Fruit fly (Drosophila melanogaster): Measurements from ENCODE around the gene Fim.

The Fim gene

DNA sequence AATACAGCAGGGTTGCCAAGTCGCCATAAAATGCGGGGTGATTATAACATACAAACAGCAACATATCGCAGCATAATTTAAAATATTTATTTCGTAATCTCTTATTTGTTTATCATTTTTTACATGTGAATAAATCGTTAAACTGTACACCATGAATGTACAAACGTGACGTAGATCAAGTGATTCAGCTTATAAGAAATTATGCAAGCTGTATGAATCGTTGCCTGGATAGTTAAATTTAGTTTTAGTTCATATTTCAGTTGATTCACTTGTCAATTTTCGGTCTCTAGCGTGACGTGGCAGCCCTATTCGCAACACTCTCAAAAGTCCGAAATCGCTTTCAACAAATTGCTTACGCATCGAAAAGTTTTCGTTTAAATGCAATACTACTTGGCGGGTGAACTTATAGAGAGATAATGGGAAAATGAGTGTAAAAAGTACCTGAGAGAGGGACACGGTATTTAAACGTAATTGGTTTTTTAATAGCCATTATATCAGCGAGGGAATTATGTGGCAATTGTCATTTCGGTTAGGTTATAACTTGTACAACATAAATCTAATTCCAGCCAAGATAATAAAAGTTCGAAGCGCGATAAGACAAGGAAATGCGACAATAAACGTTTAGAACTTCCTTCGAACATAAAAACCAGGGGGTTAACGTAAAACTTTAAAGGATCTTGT is 9.5 kb downstream of the Fim start (continued):
- peak; percentile 48 for TF ChIP-seq Hr4 (GFP tag; optimal IDR thresholded peaks at IDR 0.05)
- TF ChIP-seq CG4318 (GFP tag; optimal IDR thresholded peaks at IDR 0.05): peak; percentile 27
- peak; percentile 72 for TF ChIP-seq CG6792 (GFP tag; optimal IDR thresholded peaks at IDR 0.05)
- peak; percentile 85 for TF ChIP-seq svp (GFP tag)
- TF ChIP-seq vri (GFP tag; optimal IDR thresholded peaks at IDR 0.05): peak; percentile 43
- peak; percentile 56 for TF ChIP-seq achi (GFP tag; optimal IDR thresholded peaks at IDR 0.05)
- no peak for TF ChIP-seq CG9139 (GFP tag; optimal IDR thresholded peaks at IDR 0.05)
- no peak for TF ChIP-seq CG1621 (tag; optimal IDR thresholded peaks at IDR 0.05)
- peak; percentile 91 for TF ChIP-seq Eip78C (GFP tag)
- TF ChIP-seq CG16779 (tag; optimal IDR thresholded peaks at IDR 0.05): no peak
- no peak for TF ChIP-seq Eip93F (GFP tag; optimal IDR thresholded peaks at IDR 0.05)
- TF ChIP-seq Lpt (GFP tag; optimal IDR thresholded peaks at IDR 0.05): peak; percentile 6
- no peak for TF ChIP-seq fd85E (GFP tag; optimal IDR thresholded peaks at IDR 0.05)
- peak; percentile 37 for TF ChIP-seq CG11762 (GFP tag; optimal IDR thresholded peaks at IDR 0.05; ENCODE audit: insufficient read depth)
- no peak for TF ChIP-seq CG11294 (GFP tag; IDR thresholded peaks at IDR 0.05)
- peak; percentile 67 for TF ChIP-seq CG15336 (GFP tag; IDR thresholded peaks at IDR 0.05)
- TF ChIP-seq CG6163 (GFP tag; IDR thresholded peaks at IDR 0.05): 0 out of 3 replicates have a peak, but pooled peaks have one; percentile 48

DNA sequence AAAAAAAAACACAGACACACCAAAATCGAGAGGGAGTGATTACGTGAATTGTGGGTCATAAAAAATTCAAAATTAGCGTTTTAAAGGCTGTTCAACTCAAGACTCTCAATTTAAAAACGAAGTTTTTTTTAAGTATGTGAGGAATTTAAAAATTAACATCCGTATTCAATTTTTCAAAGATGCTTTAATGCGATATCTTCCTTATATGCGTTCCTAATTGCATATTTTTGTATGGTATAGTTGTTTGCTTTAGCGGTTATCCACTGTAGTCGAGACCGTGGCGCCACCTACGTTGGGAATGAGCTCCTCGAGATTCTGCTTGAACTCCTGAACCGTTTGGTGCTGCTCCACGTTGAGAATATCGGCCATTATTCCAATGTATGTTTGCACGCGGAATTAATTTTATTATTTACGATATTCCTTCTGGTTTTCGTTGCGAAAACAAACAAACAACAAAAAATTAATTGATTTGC is 10.7 kb downstream of the Fim start:
- TF ChIP-seq Ets21C (GFP tag; optimal IDR thresholded peaks at IDR 0.05): no peak
- TF ChIP-seq Hr38 (GFP tag; optimal IDR thresholded peaks at IDR 0.05): no peak
- TF ChIP-seq CG11294 (GFP tag; IDR thresholded peaks at IDR 0.05): no peak
- peak; percentile 77 for TF ChIP-seq Eip78C (GFP tag)
- no peak for TF ChIP-seq Sox15 (GFP tag; optimal IDR thresholded peaks at IDR 0.05)
- TF ChIP-seq CG34406 (GFP tag; optimal IDR thresholded peaks at IDR 0.05): no peak
- TF ChIP-seq CG4318 (GFP tag; optimal IDR thresholded peaks at IDR 0.05): no peak
- TF ChIP-seq vri (GFP tag; optimal IDR thresholded peaks at IDR 0.05): no peak
- no peak for TF ChIP-seq salr (GFP tag; optimal IDR thresholded peaks at IDR 0.05)
- peak; percentile 46 for TF ChIP-seq topi (GFP tag; optimal IDR thresholded peaks at IDR 0.05)
- TF ChIP-seq pdm3 (GFP tag; optimal IDR thresholded peaks at IDR 0.05): peak; percentile 30
- TF ChIP-seq CG31627 (GFP tag; optimal IDR thresholded peaks at IDR 0.05): peak; percentile 36
- peak; percentile 21 for TF ChIP-seq Met (GFP tag; optimal IDR thresholded peaks at IDR 0.05)
- TF ChIP-seq CG6854 (GFP tag; optimal IDR thresholded peaks at IDR 0.05): no peak
- TF ChIP-seq CG3032 (tag; optimal IDR thresholded peaks at IDR 0.05): no peak
- TF ChIP-seq esn (GFP tag; optimal IDR thresholded peaks at IDR 0.05): peak; percentile 52
- TF ChIP-seq cyc (GFP tag; optimal IDR thresholded peaks at IDR 0.05): peak; percentile 17
- TF ChIP-seq Hr4 (GFP tag; optimal IDR thresholded peaks at IDR 0.05): no peak
- TF ChIP-seq CG6276 (GFP tag; optimal IDR thresholded peaks at IDR 0.05): no peak
- TF ChIP-seq Lpt (GFP tag; optimal IDR thresholded peaks at IDR 0.05): no peak
- no peak for TF ChIP-seq CG6808 (GFP tag; optimal IDR thresholded peaks at IDR 0.05)
- no peak for TF ChIP-seq CG3919 (GFP tag; optimal IDR thresholded peaks at IDR 0.05)
- no peak for TF ChIP-seq dsx (GFP tag; optimal IDR thresholded peaks at IDR 0.05; ENCODE audit: poor library complexity, severe bottlenecking)
- no peak for TF ChIP-seq CG6792 (GFP tag; optimal IDR thresholded peaks at IDR 0.05)
- no peak for TF ChIP-seq CG10631 (GFP tag; optimal IDR thresholded peaks at IDR 0.05)
- TF ChIP-seq Hr39 (GFP tag; optimal IDR thresholded peaks at IDR 0.05): peak; percentile 43
- TF ChIP-seq CG10669 (GFP tag; optimal IDR thresholded peaks at IDR 0.05): no peak
- no peak for TF ChIP-seq spab (GFP tag; optimal IDR thresholded peaks at IDR 0.05)
- peak; percentile 3 for TF ChIP-seq achi (GFP tag; optimal IDR thresholded peaks at IDR 0.05)
- no peak for TF ChIP-seq CG16779 (tag; optimal IDR thresholded peaks at IDR 0.05)
- no peak for TF ChIP-seq CG9139 (GFP tag; optimal IDR thresholded peaks at IDR 0.05)
- TF ChIP-seq acj6 (GFP tag; optimal IDR thresholded peaks at IDR 0.05): peak; percentile 37
- no peak for TF ChIP-seq Eip75B (GFP tag; optimal IDR thresholded peaks at IDR 0.05)
- TF ChIP-seq CG1621 (tag; optimal IDR thresholded peaks at IDR 0.05): no peak
- no peak for TF ChIP-seq OdsH (GFP tag; optimal IDR thresholded peaks at IDR 0.05)
- peak; percentile 25 for TF ChIP-seq Smox (GFP tag; optimal IDR thresholded peaks at IDR 0.05)
- peak; percentile 89 for TF ChIP-seq svp (GFP tag)

Measured in whole organism, prepupa.